Fruit fly (Drosophila melanogaster): ENCODE measurements around the gene CG5282.

Gene CG5282

DNA sequence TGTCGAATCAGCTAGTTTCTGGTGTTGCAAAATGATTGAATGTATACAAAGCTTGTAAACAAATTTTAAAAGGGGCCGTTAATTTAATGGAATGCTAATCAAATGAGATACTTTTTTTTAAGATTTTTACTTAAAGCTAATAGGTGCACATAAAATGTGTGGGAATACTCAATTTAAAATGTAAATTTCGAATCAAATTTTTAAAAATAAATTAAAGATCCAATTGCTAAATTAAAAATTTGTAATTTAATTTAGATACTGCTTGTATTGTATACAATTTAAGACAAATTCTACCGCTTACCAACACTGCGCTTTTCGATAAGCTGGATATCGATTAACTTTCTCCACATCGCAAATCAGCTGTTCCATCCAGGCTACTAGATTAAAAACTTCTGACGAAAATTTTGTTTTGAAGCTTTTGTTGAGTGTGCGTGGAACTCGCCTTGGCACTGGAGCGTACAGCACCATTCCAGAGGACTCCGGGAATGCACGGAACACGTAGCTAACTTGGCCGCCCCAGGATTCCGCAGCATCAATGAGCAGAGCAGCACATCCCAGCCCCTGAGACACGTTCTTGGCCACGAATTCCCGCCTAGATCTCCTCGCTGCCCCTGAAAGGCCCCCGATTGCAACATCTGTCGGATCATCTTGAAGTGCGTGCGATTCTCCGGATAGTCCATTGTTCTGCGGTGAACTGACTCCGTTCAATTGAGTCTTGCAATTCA lies 41.6 kb downstream of the CG5282 start, which contains the start of the genes CG5498 and fbl:
CG5498 (minus strand) TSS at position 24 of the 725 bp plus-strand sequence.
fbl (plus strand) TSS at position 344 of the 725 bp plus-strand sequence.
- TF ChIP-seq maf-S (GFP tag; optimal IDR thresholded peaks at IDR 0.05) = no peak
- peak; percentile 74 for TF ChIP-seq CG12155 (GFP tag; optimal IDR thresholded peaks at IDR 0.05)
- TF ChIP-seq CG11560 (tag; IDR thresholded peaks at IDR 0.05) = no peak
- TF ChIP-seq CG1233 (GFP tag; optimal IDR thresholded peaks at IDR 0.05) = peak; percentile 17
- TF ChIP-seq chif (GFP tag; optimal IDR thresholded peaks at IDR 0.05) = peak in 1 of 2 experiments; percentile 24
- TF ChIP-seq Hr51 (GFP tag; optimal IDR thresholded peaks at IDR 0.05) = peak; percentile 57 to 70
- no peak for TF ChIP-seq Trl (optimal IDR thresholded peaks at IDR 0.05)
- TF ChIP-seq Trl (GFP tag; optimal IDR thresholded peaks at IDR 0.05) = peak; percentile 59
- TF ChIP-seq CG18599 (GFP tag; optimal IDR thresholded peaks at IDR 0.05) = peak; percentile 77
- TF ChIP-seq grn (GFP tag; optimal IDR thresholded peaks at IDR 0.05) = peak; percentile 31
- 0 out of 2 replicates have a peak, but pooled peaks have one; percentile 31 for TF ChIP-seq sna (GFP tag; IDR thresholded peaks at IDR 0.05; ENCODE audit: partially characterized antibody)
- no peak for TF ChIP-seq CG2199 (GFP tag; IDR thresholded peaks at IDR 0.05)
- peak; percentile 29 for TF ChIP-seq ewg (GFP tag; optimal IDR thresholded peaks at IDR 0.05)
- no peak for TF ChIP-seq CG10959 (GFP tag; IDR thresholded peaks at IDR 0.05)
- TF ChIP-seq Dfd (GFP tag; optimal IDR thresholded peaks at IDR 0.05) = no peak
- no peak for TF ChIP-seq CG9797 (GFP tag; optimal IDR thresholded peaks at IDR 0.05)
- TF ChIP-seq nmo (GFP tag; optimal IDR thresholded peaks at IDR 0.05) = peak; percentile 72
- no peak for TF ChIP-seq Elba2 (GFP tag; optimal IDR thresholded peaks at IDR 0.05)
- TF ChIP-seq ham (GFP tag; IDR thresholded peaks at IDR 0.05) = no peak
- TF ChIP-seq pb (GFP tag; optimal IDR thresholded peaks at IDR 0.05) = no peak
- TF ChIP-seq dimm (GFP tag; IDR thresholded peaks at IDR 0.05) = no peak
- TF ChIP-seq CG11696 (GFP tag; IDR thresholded peaks at IDR 0.05) = no peak
- TF ChIP-seq CG18619 (GFP tag; optimal IDR thresholded peaks at IDR 0.05) = peak; percentile 42
- TF ChIP-seq CG4730 (GFP tag; IDR thresholded peaks at IDR 0.05) = no peak
- TF ChIP-seq so (GFP tag; IDR thresholded peaks at IDR 0.05) = no peak
- TF ChIP-seq CG10321 (GFP tag; IDR thresholded peaks at IDR 0.05) = 0 out of 2 replicates have a peak, but pooled peaks have one; percentile 13
- TF ChIP-seq Hmx (GFP tag; optimal IDR thresholded peaks at IDR 0.05) = peak; percentile 11
- TF ChIP-seq nerfin-2 (GFP tag; IDR thresholded peaks at IDR 0.05; ENCODE audit: partially characterized antibody) = no peak
- TF ChIP-seq ssp (GFP tag; IDR thresholded peaks at IDR 0.05) = no peak
- TF ChIP-seq CG15011 (GFP tag; optimal IDR thresholded peaks at IDR 0.05) = peak; percentile 34
- TF ChIP-seq Deaf1 (tag; optimal IDR thresholded peaks at IDR 0.05) = peak; percentile 45
- peak; percentile 80 for TF ChIP-seq CG12391 (tag; optimal IDR thresholded peaks at IDR 0.05)
- no peak for TF ChIP-seq CG5953 (GFP tag; IDR thresholded peaks at IDR 0.05)
- peak; percentile 52 for TF ChIP-seq CG9437 (GFP tag; optimal IDR thresholded peaks at IDR 0.05)
- TF ChIP-seq CG4854 (GFP tag; optimal IDR thresholded peaks at IDR 0.05) = peak; percentile 16
- TF ChIP-seq YL-1 (GFP tag; optimal IDR thresholded peaks at IDR 0.05) = peak; percentile 13
- no peak for TF ChIP-seq gcm2 (GFP tag; optimal IDR thresholded peaks at IDR 0.05)
- TF ChIP-seq H15 (GFP tag; IDR thresholded peaks at IDR 0.05) = no peak
- TF ChIP-seq Stat92E (GFP tag; optimal IDR thresholded peaks at IDR 0.05) = no peak
- peak; percentile 63 for TF ChIP-seq CG13894 (tag; optimal IDR thresholded peaks at IDR 0.05)
- TF ChIP-seq tap (tag; optimal IDR thresholded peaks at IDR 0.05) = peak; percentile 13
- TF ChIP-seq CG12659 (GFP tag; optimal IDR thresholded peaks at IDR 0.05) = peak; percentile 76
- no peak; the same call in 2 of the 3 replicates for TF ChIP-seq zen2 (GFP tag; IDR thresholded peaks at IDR 0.05; ENCODE audit: partially characterized antibody)
- TF ChIP-seq CG32532 (GFP tag; IDR thresholded peaks at IDR 0.05) = peak; percentile 52; the same call in 1 of the 2 replicates
- TF ChIP-seq CG14050 (GFP tag; IDR thresholded peaks at IDR 0.05) = no peak
- peak; percentile 50 for TF ChIP-seq caup (GFP tag; optimal IDR thresholded peaks at IDR 0.05; ENCODE audit: severe bottlenecking)
- TF ChIP-seq CG17912 (GFP tag; optimal IDR thresholded peaks at IDR 0.05) = no peak
- peak; percentile 38 for TF ChIP-seq Asciz (GFP tag; optimal IDR thresholded peaks at IDR 0.05)
- TF ChIP-seq sisA (GFP tag; IDR thresholded peaks at IDR 0.05) = no peak

All from whole organism, embryonic.